Worm (Caenorhabditis elegans) whole organism, L4 larva: ENCODE measurements around the gene mex-5.

Source experiments
- F49E8.2 ChIP-seq: sonication (generic microtip); optimal IDR thresholded peaks from 2 replicates; lab custom pipeline; 2016; ENCODE audit warnings: missing compliant biosample characterization, mild to moderate bottlenecking, missing genetic modification characterization, borderline replicate concordance
- T26A8.4 ChIP-seq: fragments of 200-800 bp; sonication (Bioruptor generic); IDR thresholded peaks from 2 replicates; pipeline ENCODE4 v1.3.6; 2022; ENCODE audit warnings: missing genetic modification characterization, missing compliant biosample characterization
- ceh-82 ChIP-seq: sonication (generic microtip); optimal IDR thresholded peaks from 2 replicates; lab custom pipeline; 2017; ENCODE audit warnings: missing biosample characterization, missing genetic modification characterization
- lin-13 ChIP-seq: fragments of 150-350 bp; optimal IDR thresholded peaks from 2 replicates; lab custom pipeline; 2014; ENCODE audit warnings: missing biosample characterization, missing genetic modification reagents, missing genetic modification characterization
- lin-15B ChIP-seq: fragments of 150-350 bp; sonication (generic microtip); optimal IDR thresholded peaks from 3 replicates; lab custom pipeline; 2014; ENCODE audit warnings: missing biosample characterization, missing genetic modification characterization
- mdl-1 ChIP-seq, 2 experiments: fragments of 150-350 bp in 1 of 2; sonication (generic microtip) in 1 of 2; optimal IDR thresholded peaks; 2 replicates each; lab custom pipeline; 2014 to 2017; ENCODE audit warnings: missing biosample characterization in 2 of 2, missing genetic modification characterization in 2 of 2
- unc-62 ChIP-seq, 3 experiments: fragments of 150-350 bp in 1 of 3; sonication (generic microtip); optimal IDR thresholded peaks in 2 of 3; peaks in 1 of 3; 1 replicate in 1 of 3; 2 replicates in 2 of 3; lab custom pipeline; 2014 to 2017; ENCODE audit warnings: missing biosample characterization in 3 of 3, missing genetic modification characterization in 3 of 3, missing genetic modification reagents in 3 of 3, missing genotype in 1 of 3

- no peak for TF ChIP-seq lin-15B (tag; lab: Kevin White, UChicago)
- no peak for TF ChIP-seq ceh-82 (tag; lab: Kevin White, UChicago)
- no peak for TF ChIP-seq mdl-1 (tag; optimal IDR thresholded peaks at IDR 0.05; lab: Kevin White, UChicago)
- TF ChIP-seq F49E8.2, result no peak
- no peak for TF ChIP-seq lin-13
- no peak for TF ChIP-seq T26A8.4
- TF ChIP-seq unc-62 (GFP tag; optimal IDR thresholded peaks at IDR 0.05 in 1 of 2; lab: Kevin White, UChicago), result no peak
- no peak for TF ChIP-seq unc-62 (tag; optimal IDR thresholded peaks at IDR 0.05; lab: Kevin White, UChicago)
Observed at ce11 chrIV:13319886-13320650, 33.5 kb upstream of the mex-5 start.
